Fruit fly (Drosophila melanogaster) whole organism, embryonic: Measurements from ENCODE around the gene CG13876.

Experiments
- BEAF-32 ChIP-seq: fragments of 200-800 bp; sonication (Bioruptor generic); optimal IDR thresholded peaks from 3 replicates; lab custom pipeline; 2017; ENCODE audit warnings: missing biosample characterization, missing genetic modification characterization, mild to moderate bottlenecking, moderate library complexity, missing genetic modification reagents
- CG1024 ChIP-seq: fragments of 200-800 bp; sonication (Bioruptor generic); IDR thresholded peaks from 2 replicates; pipeline ENCODE4 v1.3.6; 2022; ENCODE audit warnings: missing biosample characterization, missing genetic modification characterization
- CG11504 ChIP-seq: fragments of 200-800 bp; sonication (Bioruptor generic); optimal IDR thresholded peaks from 3 replicates; lab custom pipeline; 2019; ENCODE audit warnings: missing biosample characterization, mild to moderate bottlenecking, missing genetic modification characterization, moderate library complexity
- CG13624 ChIP-seq: fragments of 200-800 bp; sonication (Bioruptor generic); optimal IDR thresholded peaks from 2 replicates; lab custom pipeline; 2016; ENCODE audit warnings: missing biosample characterization, missing genetic modification characterization
- CG15601 ChIP-seq: fragments of 200-800 bp; sonication (Bioruptor generic); optimal IDR thresholded peaks from 3 replicates; lab custom pipeline; 2019; ENCODE audit warnings: missing biosample characterization, mild to moderate bottlenecking, missing genetic modification characterization, moderate library complexity
- CG1647 ChIP-seq: fragments of 200-800 bp; sonication (Bioruptor generic); optimal IDR thresholded peaks from 3 replicates; lab custom pipeline; 2016; ENCODE audit warnings: missing biosample characterization, missing genetic modification characterization
- CG17802 ChIP-seq: fragments of 200-800 bp; sonication (Bioruptor generic); optimal IDR thresholded peaks from 2 replicates; lab custom pipeline; 2018; ENCODE audit warnings: missing biosample characterization, mild to moderate bottlenecking, missing genetic modification characterization, moderate library complexity
- CG17829 ChIP-seq: fragments of 200-800 bp; optimal IDR thresholded peaks from 2 replicates; lab custom pipeline; 2019; ENCODE audit warnings: missing biosample characterization, mild to moderate bottlenecking, missing genetic modification characterization, moderate library complexity
- CG2202 ChIP-seq: fragments of 200-800 bp; sonication (Bioruptor generic); optimal IDR thresholded peaks from 2 replicates; lab custom pipeline; 2018; ENCODE audit warnings: missing biosample characterization, mild to moderate bottlenecking, missing genetic modification characterization
- CG2678 ChIP-seq: fragments of 200-800 bp; sonication (Bioruptor generic); optimal IDR thresholded peaks from 3 replicates; lab custom pipeline; 2019; ENCODE audit warnings: missing biosample characterization, mild to moderate bottlenecking, missing genetic modification characterization, moderate library complexity
- CG2712 ChIP-seq: fragments of 200-800 bp; optimal IDR thresholded peaks from 3 replicates; lab custom pipeline; 2019; ENCODE audit warnings: missing biosample characterization, mild to moderate bottlenecking, missing genetic modification characterization, moderate library complexity
- CG3281 ChIP-seq: fragments of 200-800 bp; sonication (Bioruptor generic); optimal IDR thresholded peaks from 3 replicates; lab custom pipeline; 2017; ENCODE audit warnings: missing biosample characterization, mild to moderate bottlenecking, missing genetic modification characterization
- CG4282 ChIP-seq: fragments of 200-800 bp; sonication (Bioruptor generic); optimal IDR thresholded peaks from 2 replicates; lab custom pipeline; 2016; ENCODE audit warnings: missing biosample characterization, missing genetic modification characterization
- CG4707 ChIP-seq: fragments of 200-800 bp; sonication (Bioruptor generic); optimal IDR thresholded peaks from 2 replicates; lab custom pipeline; 2018; ENCODE audit warnings: missing biosample characterization, mild to moderate bottlenecking, missing genetic modification characterization, moderate library complexity
- CG6272 ChIP-seq: fragments of 200-800 bp; sonication (Bioruptor generic); IDR thresholded peaks from 2 replicates; pipeline ENCODE4 v1.3.6; 2022; ENCODE audit warnings: missing biosample characterization, missing genetic modification characterization
- CG6689 ChIP-seq: fragments of 200-800 bp; sonication (Bioruptor generic); IDR thresholded peaks from 2 replicates; pipeline ENCODE4 v1.3.6; 2022; ENCODE audit warnings: missing biosample characterization, missing genetic modification characterization
- CG7556 ChIP-seq: fragments of 200-800 bp; sonication (Bioruptor generic); optimal IDR thresholded peaks from 2 replicates; lab custom pipeline; 2017; ENCODE audit warnings: missing biosample characterization, mild to moderate bottlenecking, missing genetic modification characterization
- CG8924 ChIP-seq: fragments of 200-800 bp; optimal IDR thresholded peaks from 3 replicates; lab custom pipeline; 2019; ENCODE audit warnings: missing biosample characterization, mild to moderate bottlenecking, missing genetic modification characterization, moderate library complexity
- Dfd ChIP-seq, 2 experiments: fragments of >200 bp; optimal IDR thresholded peaks; 2 replicates each; lab custom pipeline; 2017; ENCODE audit warnings: missing biosample characterization in 2 of 2, missing genetic modification characterization in 2 of 2
- Doc2 ChIP-seq: fragments of 200-800 bp; sonication (Bioruptor generic); IDR thresholded peaks from 2 replicates; pipeline ENCODE4 v1.3.6; 2022; ENCODE audit warnings: missing biosample characterization, missing genetic modification characterization
- Dref ChIP-seq: fragments of 200-800 bp; sonication (Bioruptor generic); IDR thresholded peaks from 2 replicates; pipeline ENCODE4 v1.3.6; 2022; ENCODE audit warnings: missing biosample characterization, missing genetic modification characterization
- E2f1 ChIP-seq: fragments of 200-800 bp; sonication (Bioruptor generic); IDR thresholded peaks from 2 replicates; pipeline ENCODE4 v1.3.6; 2022; ENCODE audit warnings: missing biosample characterization, missing genetic modification characterization
- E2f2 ChIP-seq: fragments of 200-800 bp; sonication (Bioruptor generic); IDR thresholded peaks from 2 replicates; pipeline ENCODE4 v1.3.6; 2022; ENCODE audit warnings: missing biosample characterization, missing genetic modification characterization
- H2.0 ChIP-seq: fragments of 200-800 bp; sonication (Bioruptor generic); IDR thresholded peaks from 2 replicates; pipeline ENCODE4 v1.3.6; 2022; ENCODE audit warnings: missing biosample characterization, missing genetic modification characterization
- NC2α ChIP-seq: fragments of 200-800 bp; sonication (Bioruptor generic); optimal IDR thresholded peaks from 2 replicates; lab custom pipeline; 2016; ENCODE audit warnings: missing biosample characterization, missing genetic modification characterization
- Rx ChIP-seq: fragments of 200-800 bp; sonication (Bioruptor generic); IDR thresholded peaks from 2 replicates; pipeline ENCODE4 v1.3.6; 2022; ENCODE audit warnings: missing biosample characterization, missing genetic modification characterization
- Sry-δ ChIP-seq: fragments of 200-800 bp; sonication (Bioruptor generic); optimal IDR thresholded peaks from 2 replicates; lab custom pipeline; 2016; ENCODE audit warnings: missing biosample characterization, missing genetic modification characterization
- ab ChIP-seq: fragments of 200-800 bp; sonication (Bioruptor generic); optimal IDR thresholded peaks from 2 replicates; lab custom pipeline; 2016; ENCODE audit warnings: missing biosample characterization, missing genetic modification characterization
- ac ChIP-seq: fragments of 200-800 bp; sonication (Bioruptor generic); optimal IDR thresholded peaks from 3 replicates; lab custom pipeline; 2017; ENCODE audit warnings: missing biosample characterization, mild to moderate bottlenecking, missing genetic modification characterization
- bigmax ChIP-seq: fragments of 200-800 bp; sonication (Bioruptor generic); optimal IDR thresholded peaks from 2 replicates; lab custom pipeline; 2018; ENCODE audit warnings: missing biosample characterization, mild to moderate bottlenecking, missing genetic modification characterization
- crp ChIP-seq, 2 experiments: fragments of 200-800 bp; sonication (Bioruptor generic); optimal IDR thresholded peaks; 2 replicates in 1 of 2; 3 replicates in 1 of 2; lab custom pipeline; 2017; ENCODE audit warnings: missing biosample characterization in 2 of 2, missing genetic modification characterization in 2 of 2, mild to moderate bottlenecking in 1 of 2, moderate library complexity in 1 of 2
- danr ChIP-seq: fragments of 200-800 bp; sonication (Bioruptor generic); IDR thresholded peaks from 2 replicates; pipeline ENCODE4 v1.3.6; 2022; ENCODE audit warnings: missing biosample characterization, missing genetic modification characterization
- dm ChIP-seq: fragments of 200-800 bp; sonication (Bioruptor generic); optimal IDR thresholded peaks from 3 replicates; lab custom pipeline; 2016; ENCODE audit warnings: missing biosample characterization, missing genetic modification characterization
- esg ChIP-seq: fragments of 200-800 bp; sonication (Bioruptor generic); conservative IDR thresholded peaks from 2 replicates; pipeline ENCODE4 v1.3.6; 2022; ENCODE audit warnings: missing biosample characterization, missing genetic modification characterization
- fru ChIP-seq: fragments of >200 bp; optimal IDR thresholded peaks from 2 replicates; lab custom pipeline; 2017
- fu2 ChIP-seq: fragments of 200-800 bp; sonication (Bioruptor generic); optimal IDR thresholded peaks from 2 replicates; lab custom pipeline; 2016; ENCODE audit warnings: missing biosample characterization, missing genetic modification characterization
- gem ChIP-seq: fragments of 200-800 bp; sonication (Bioruptor generic); optimal IDR thresholded peaks from 2 replicates; lab custom pipeline; 2019; ENCODE audit warnings: missing biosample characterization, mild to moderate bottlenecking, missing genetic modification characterization, moderate library complexity
- gro ChIP-seq: fragments of 200-800 bp; sonication (Bioruptor generic); optimal IDR thresholded peaks from 2 replicates; lab custom pipeline; 2016; ENCODE audit warnings: missing biosample characterization, missing genetic modification characterization
- gt ChIP-seq: fragments of 200-800 bp; sonication (Bioruptor generic); IDR thresholded peaks from 2 replicates; pipeline ENCODE4 v1.3.6; 2022; ENCODE audit warnings: missing biosample characterization, missing genetic modification characterization
- ken ChIP-seq: fragments of 200-800 bp; sonication (Bioruptor generic); IDR thresholded peaks from 3 replicates; pipeline ENCODE4 v1.3.6; 2022; ENCODE audit warnings: missing biosample characterization, missing genetic modification characterization
- lab ChIP-seq: fragments of 200-800 bp; sonication (Bioruptor generic); optimal IDR thresholded peaks from 3 replicates; lab custom pipeline; 2017; ENCODE audit warnings: missing biosample characterization, missing genetic modification characterization, mild to moderate bottlenecking, moderate library complexity, missing genetic modification reagents
- lbe ChIP-seq: fragments of 200-800 bp; sonication (Bioruptor generic); optimal IDR thresholded peaks from 2 replicates; lab custom pipeline; 2016; ENCODE audit warnings: missing biosample characterization, mild to moderate bottlenecking, missing genetic modification characterization
- peb ChIP-seq: fragments of 200-800 bp; sonication (Bioruptor generic); IDR thresholded peaks from 2 replicates; pipeline ENCODE4 v1.3.6; 2022; ENCODE audit warnings: missing biosample characterization, missing genetic modification characterization
- so ChIP-seq: fragments of 200-800 bp; sonication (Bioruptor generic); IDR thresholded peaks from 3 replicates; pipeline ENCODE4 v1.3.6; 2022; ENCODE audit warnings: missing biosample characterization, missing genetic modification characterization
- stwl ChIP-seq: fragments of 200-800 bp; sonication (Bioruptor generic); optimal IDR thresholded peaks from 3 replicates; lab custom pipeline; 2018; ENCODE audit warnings: missing biosample characterization, mild to moderate bottlenecking, missing genetic modification characterization, moderate library complexity
- tna ChIP-seq: fragments of 200-800 bp; sonication (Bioruptor generic); IDR thresholded peaks from 2 replicates; pipeline ENCODE4 v1.3.6; 2022; ENCODE audit warnings: missing biosample characterization, missing genetic modification characterization; ENCODE audit not compliant: partially characterized antibody
- ttk ChIP-seq: fragments of 200-800 bp; sonication (Bioruptor generic); IDR thresholded peaks from 2 replicates; pipeline ENCODE4 v2.1.2; 2022; ENCODE audit warnings: missing biosample characterization, missing genetic modification characterization
- unpg ChIP-seq: fragments of 200-800 bp; sonication (Bioruptor generic); optimal IDR thresholded peaks from 3 replicates; lab custom pipeline; 2018; ENCODE audit warnings: missing biosample characterization, mild to moderate bottlenecking, missing genetic modification characterization, moderate library complexity
- vnd ChIP-seq: fragments of 200-800 bp; sonication (Bioruptor generic); IDR thresholded peaks from 3 replicates; pipeline ENCODE4 v1.3.6; 2022; ENCODE audit warnings: missing biosample characterization, missing genetic modification characterization; ENCODE audit not compliant: partially characterized antibody
- zen2 ChIP-seq: fragments of 200-800 bp; sonication (Bioruptor generic); IDR thresholded peaks from 3 replicates; pipeline ENCODE4 v1.3.6; 2022; ENCODE audit warnings: missing biosample characterization, missing genetic modification characterization; ENCODE audit not compliant: partially characterized antibody

The CG13876 gene

dm6 chr3L:165981-166788, 39.7 kb upstream of the CG13876 start (continued):
- no peak for TF ChIP-seq CG11504
- TF ChIP-seq crp (GFP tag; optimal IDR thresholded peaks at IDR 0.05; lab: Kevin White, UChicago): no peak
- no peak for TF ChIP-seq Rx (GFP tag; lab: Robert Waterston, UW)
- no peak for TF ChIP-seq bigmax (GFP tag; lab: Kevin White, UChicago)
- TF ChIP-seq Sry-δ: no peak
- TF ChIP-seq gt: no peak
- no peak for TF ChIP-seq dm (GFP tag; lab: Kevin White, UChicago)
- TF ChIP-seq E2f2: 0 out of 2 replicates have a peak, but pooled peaks have one; percentile 17
- TF ChIP-seq CG7556: peak; percentile 20
- no peak for TF ChIP-seq vnd (GFP tag; lab: Robert Waterston, UW)
- peak; percentile 40 for TF ChIP-seq CG15601
- TF ChIP-seq lbe: no peak
- TF ChIP-seq CG1647 (GFP tag; lab: Kevin White, UChicago): no peak
- TF ChIP-seq danr (GFP tag; lab: Robert Waterston, UW): no peak
- peak; percentile 36 for TF ChIP-seq CG2678
- TF ChIP-seq BEAF-32 (GFP tag; lab: Kevin White, UChicago): no peak
- TF ChIP-seq ac (GFP tag; lab: Kevin White, UChicago): no peak
- TF ChIP-seq CG6689 (GFP tag; lab: Robert Waterston, UW): no peak
- TF ChIP-seq lab: peak; percentile 52
- TF ChIP-seq gem: peak; percentile 52
- TF ChIP-seq Dfd (GFP tag; optimal IDR thresholded peaks at IDR 0.05; lab: Kevin White, UChicago): no peak
- TF ChIP-seq fru (lab: Kevin White, UChicago): no peak
- no peak for TF ChIP-seq CG6272 (GFP tag; lab: Robert Waterston, UW)
- TF ChIP-seq so: 0 out of 3 replicates have a peak, but pooled peaks have one; percentile 32
- no peak for TF ChIP-seq CG4282
- 0 out of 2 replicates have a peak, but pooled peaks have one; percentile 12 for TF ChIP-seq ttk (GFP tag; lab: Robert Waterston, UW)
- no peak for TF ChIP-seq stwl
- no peak for TF ChIP-seq CG8924 (tag; lab: Kevin White, UChicago)
- no peak for TF ChIP-seq CG17802 (tag; lab: Kevin White, UChicago)
- no peak for TF ChIP-seq CG2202 (tag; lab: Kevin White, UChicago)
- no peak for TF ChIP-seq zen2 (GFP tag; lab: Robert Waterston, UW)
- peak; percentile 11 for TF ChIP-seq fu2
- TF ChIP-seq unpg: peak; percentile 42
- TF ChIP-seq esg: no peak
- no peak for TF ChIP-seq CG1024 (GFP tag; lab: Robert Waterston, UW)
- TF ChIP-seq ab (GFP tag; lab: Kevin White, UChicago): no peak
- peak; percentile 7 for TF ChIP-seq CG17829
- TF ChIP-seq CG13624 (GFP tag; lab: Kevin White, UChicago): no peak
- no peak for TF ChIP-seq CG4707 (GFP tag; lab: Kevin White, UChicago)
- TF ChIP-seq H2.0 (GFP tag; lab: Robert Waterston, UW): no peak
- no peak for TF ChIP-seq gro
- TF ChIP-seq peb (GFP tag; lab: Robert Waterston, UW): no peak
- peak; percentile 23 for TF ChIP-seq CG3281 (GFP tag; lab: Kevin White, UChicago)
- TF ChIP-seq Dref: no peak
- 0 out of 3 replicates have a peak, but pooled peaks have one; percentile 45 for TF ChIP-seq ken
- no peak for TF ChIP-seq tna (GFP tag; lab: Robert Waterston, UW)
- peak; percentile 52 for TF ChIP-seq CG2712 (tag; lab: Kevin White, UChicago)
- no peak for TF ChIP-seq NC2α (GFP tag; lab: Kevin White, UChicago)
- TF ChIP-seq E2f1 (GFP tag; lab: Robert Waterston, UW): no peak
- TF ChIP-seq Doc2 (GFP tag; lab: Robert Waterston, UW): no peak
